Worm (Caenorhabditis elegans) whole organism, L3 larva: ENCODE data around the gene osta-3.

Experiments
- aly-2 ChIP-seq: fragments of 150-350 bp; optimal IDR thresholded peaks from 2 replicates; lab custom pipeline; 2014; ENCODE audit warnings: missing biosample characterization, missing genetic modification characterization
- egl-27 ChIP-seq: sonication (generic microtip); optimal IDR thresholded peaks from 4 replicates; lab custom pipeline; 2017; ENCODE audit warnings: missing biosample characterization, missing genetic modification reagents, missing genetic modification characterization
- nhr-28 ChIP-seq: fragments of 150-350 bp; optimal IDR thresholded peaks from 2 replicates; lab custom pipeline; 2014; ENCODE audit warnings: missing biosample characterization, missing genetic modification characterization
- pqm-1 ChIP-seq: fragments of 150-350 bp; optimal IDR thresholded peaks from 2 replicates; lab custom pipeline; 2017; ENCODE audit warnings: missing biosample characterization, missing genetic modification characterization, inconsistent platforms
- unc-62 ChIP-seq: fragments of 150-350 bp; sonication (generic microtip); optimal IDR thresholded peaks from 4 replicates; lab custom pipeline; 2014; ENCODE audit warnings: missing biosample characterization, missing genetic modification reagents, missing genetic modification characterization
- zag-1 ChIP-seq: fragments of 150-350 bp; optimal IDR thresholded peaks from 2 replicates; lab custom pipeline; 2014; ENCODE audit warnings: missing biosample characterization, missing genetic modification characterization

- TF ChIP-seq nhr-28 (no peak), egl-27 (no peak), zag-1 (tag; lab: Kevin White, UChicago) (no peak), unc-62 (GFP tag; lab: Kevin White, UChicago) (no peak), pqm-1 (tag; lab: Kevin White, UChicago) (no peak), aly-2 (tag; lab: Kevin White, UChicago) (no peak)
These were observed 34.2 kb upstream of the osta-3 start, which contains the start of gene Y54E2A.8 for ce11 chrII:14778092-14778491.
